Worm (Caenorhabditis elegans) whole organism, mixed stage, embryonic: ENCODE measurements around the gene sta-2.

Experiments
- M03D4.4 ChIP-seq: sonication (generic microtip); optimal IDR thresholded peaks from 2 replicates; lab custom pipeline; 2017; ENCODE audit warnings: mild to moderate bottlenecking, missing genetic modification characterization, missing compliant biosample characterization
- bed-3 ChIP-seq: fragments of 200-800 bp; sonication (Bioruptor generic); optimal IDR thresholded peaks from 3 replicates; lab custom pipeline; 2018; ENCODE audit warnings: mild to moderate bottlenecking, missing genetic modification characterization, moderate library complexity, missing compliant biosample characterization
- blmp-1 ChIP-seq: fragments of 150-350 bp; optimal IDR thresholded peaks from 2 replicates; lab custom pipeline; 2014; ENCODE audit warnings: missing biosample characterization, missing genetic modification characterization
- ceh-39 ChIP-seq: fragments of 150-350 bp; optimal IDR thresholded peaks from 2 replicates; lab custom pipeline; 2014; ENCODE audit warnings: missing biosample characterization, missing genetic modification characterization
- ceh-43 ChIP-seq: fragments of 200-800 bp; sonication (Bioruptor generic); optimal IDR thresholded peaks from 2 replicates; lab custom pipeline; 2018; ENCODE audit warnings: mild to moderate bottlenecking, missing genetic modification characterization, moderate library complexity, missing compliant biosample characterization
- ceh-83 ChIP-seq: fragments of 200-800 bp; sonication (Bioruptor generic); optimal IDR thresholded peaks from 2 replicates; lab custom pipeline; 2018; ENCODE audit warnings: mild to moderate bottlenecking, missing genetic modification characterization, missing compliant biosample characterization
- ces-1 ChIP-seq: fragments of 150-350 bp; optimal IDR thresholded peaks from 2 replicates; lab custom pipeline; 2014; ENCODE audit warnings: missing biosample characterization, missing genetic modification reagents, missing genetic modification characterization
- cnd-1 ChIP-seq: fragments of 200-800 bp; sonication (Bioruptor generic); optimal IDR thresholded peaks from 2 replicates; lab custom pipeline; 2018; ENCODE audit warnings: mild to moderate bottlenecking, missing genetic modification characterization, missing compliant biosample characterization
- drap-1 ChIP-seq: fragments of 200-800 bp; sonication (Bioruptor generic); optimal IDR thresholded peaks from 3 replicates; lab custom pipeline; 2018; ENCODE audit warnings: mild to moderate bottlenecking, missing genetic modification characterization, missing compliant biosample characterization
- elt-1 ChIP-seq: sonication (generic microtip); optimal IDR thresholded peaks from 2 replicates; lab custom pipeline; 2017; ENCODE audit warnings: missing genetic modification characterization, mild to moderate bottlenecking, missing compliant biosample characterization, antibody characterized with exemption, moderate library complexity, borderline replicate concordance; ENCODE audit not compliant: insufficient read depth
- elt-3 ChIP-seq: fragments of 150-350 bp; optimal IDR thresholded peaks from 2 replicates; lab custom pipeline; 2014; ENCODE audit warnings: missing biosample characterization, missing genetic modification characterization
- flh-1 ChIP-seq: fragments of 200-800 bp; sonication (Bioruptor generic); optimal IDR thresholded peaks from 2 replicates; lab custom pipeline; 2018; ENCODE audit warnings: mild to moderate bottlenecking, missing genetic modification characterization, moderate library complexity, missing compliant biosample characterization
- ham-2 ChIP-seq: fragments of 200-800 bp; sonication (Bioruptor generic); optimal IDR thresholded peaks from 2 replicates; lab custom pipeline; 2018; ENCODE audit warnings: mild to moderate bottlenecking, missing genetic modification characterization, missing compliant biosample characterization
- hlh-1 ChIP-seq: fragments of 150-350 bp; optimal IDR thresholded peaks from 2 replicates; lab custom pipeline; 2014; ENCODE audit warnings: missing biosample characterization, missing genetic modification reagents, missing genetic modification characterization
- lin-13 ChIP-seq: fragments of 150-350 bp; optimal IDR thresholded peaks from 2 replicates; lab custom pipeline; 2014; ENCODE audit warnings: missing biosample characterization, missing genetic modification characterization
- lin-32 ChIP-seq: fragments of 200-800 bp; sonication (Bioruptor generic); optimal IDR thresholded peaks from 2 replicates; lab custom pipeline; 2018; ENCODE audit warnings: mild to moderate bottlenecking, missing genetic modification characterization, missing compliant biosample characterization
- lsy-2 ChIP-seq: fragments of 150-350 bp; optimal IDR thresholded peaks from 2 replicates; lab custom pipeline; 2014; ENCODE audit warnings: missing biosample characterization, missing genetic modification characterization
- mab-5 ChIP-seq: fragments of 150-350 bp; optimal IDR thresholded peaks from 2 replicates; lab custom pipeline; 2014; ENCODE audit warnings: missing biosample characterization, missing genetic modification characterization
- mep-1 ChIP-seq: fragments of 150-350 bp; optimal IDR thresholded peaks from 2 replicates; lab custom pipeline; 2017; ENCODE audit warnings: missing biosample characterization, missing genetic modification reagents, missing genetic modification characterization, inconsistent platforms
- mls-2 ChIP-seq: sonication (generic microtip); optimal IDR thresholded peaks from 2 replicates; lab custom pipeline; 2016; ENCODE audit warnings: mild to moderate bottlenecking, missing genetic modification characterization, moderate library complexity, missing compliant biosample characterization
- nhr-12 ChIP-seq: fragments of 150-350 bp; optimal IDR thresholded peaks from 2 replicates; lab custom pipeline; 2014; ENCODE audit warnings: missing biosample characterization, missing genetic modification characterization
- nhr-2 ChIP-seq: fragments of 150-350 bp; optimal IDR thresholded peaks from 2 replicates; lab custom pipeline; 2014; ENCODE audit warnings: missing biosample characterization, missing genetic modification characterization
- nhr-237 ChIP-seq: fragments of 150-350 bp; optimal IDR thresholded peaks from 2 replicates; lab custom pipeline; 2014; ENCODE audit warnings: missing biosample characterization, missing genetic modification characterization
- nhr-28 ChIP-seq: fragments of 150-350 bp; optimal IDR thresholded peaks from 2 replicates; lab custom pipeline; 2014; ENCODE audit warnings: missing biosample characterization, missing genetic modification characterization
- nhr-76 ChIP-seq: sonication (generic microtip); optimal IDR thresholded peaks from 2 replicates; lab custom pipeline; 2017; ENCODE audit warnings: missing biosample characterization, missing genetic modification characterization
- pha-4 ChIP-seq: fragments of 150-350 bp; optimal IDR thresholded peaks from 2 replicates; lab custom pipeline; 2018; ENCODE audit warnings: missing biosample characterization, missing genetic modification reagents, missing genetic modification characterization
- sem-2 ChIP-seq: fragments of 200-800 bp; sonication (Bioruptor generic); optimal IDR thresholded peaks from 2 replicates; lab custom pipeline; 2018; ENCODE audit warnings: mild to moderate bottlenecking, missing genetic modification characterization, missing compliant biosample characterization
- snpc-4 ChIP-seq: fragments of 150-350 bp; optimal IDR thresholded peaks from 2 replicates; lab custom pipeline; 2014; ENCODE audit warnings: missing biosample characterization, missing genetic modification characterization
- sptf-1 ChIP-seq: sonication (generic microtip); optimal IDR thresholded peaks from 2 replicates; lab custom pipeline; 2017; ENCODE audit warnings: mild to moderate bottlenecking, missing genetic modification characterization, moderate library complexity, missing compliant biosample characterization
- tbx-8 ChIP-seq: fragments of 200-800 bp; sonication (Bioruptor generic); optimal IDR thresholded peaks from 2 replicates; lab custom pipeline; 2018; ENCODE audit warnings: mild to moderate bottlenecking, missing genetic modification characterization, moderate library complexity, missing compliant biosample characterization
- unc-39 ChIP-seq: fragments of 150-350 bp; optimal IDR thresholded peaks from 2 replicates; lab custom pipeline; 2014; ENCODE audit warnings: missing biosample characterization, missing genetic modification characterization
- unc-62 ChIP-seq: fragments of 150-350 bp; optimal IDR thresholded peaks from 2 replicates; lab custom pipeline; 2014; ENCODE audit warnings: missing biosample characterization, missing genetic modification reagents, missing genetic modification characterization
- zip-8 ChIP-seq: fragments of 150-350 bp; optimal IDR thresholded peaks from 2 replicates; lab custom pipeline; 2014; ENCODE audit warnings: missing biosample characterization, missing genetic modification characterization
- ztf-11 ChIP-seq: fragments of 150-350 bp; optimal IDR thresholded peaks from 2 replicates; lab custom pipeline; 2014; ENCODE audit warnings: missing biosample characterization, missing genetic modification characterization

The sta-2 gene

ce11 chrV:9779418-9779817 is 38.4 kb downstream of the sta-2 start, which contains the start of gene F46B6.4:
TSS of gene F46B6.4 (minus strand) at chrV:9779518.
- TF ChIP-seq elt-3 (tag; lab: Kevin White, UChicago) = no peak
- TF ChIP-seq cnd-1 (tag; lab: Kevin White, UChicago) = no peak
- no peak for TF ChIP-seq lin-32 (GFP tag; lab: Kevin White, UChicago)
- TF ChIP-seq drap-1 = no peak
- TF ChIP-seq mep-1 = no peak
- no peak for TF ChIP-seq unc-62 (GFP tag; lab: Kevin White, UChicago)
- no peak for TF ChIP-seq sem-2 (GFP tag; lab: Kevin White, UChicago)
- no peak for TF ChIP-seq ham-2 (GFP tag; lab: Kevin White, UChicago)
- TF ChIP-seq zip-8 (tag; lab: Kevin White, UChicago) = no peak
- TF ChIP-seq mls-2 (tag; lab: Kevin White, UChicago) = no peak
- no peak for TF ChIP-seq nhr-237
- no peak for TF ChIP-seq ztf-11 (tag; lab: Kevin White, UChicago)
- TF ChIP-seq nhr-12 = no peak
- TF ChIP-seq ceh-39 = no peak
- TF ChIP-seq sptf-1 (tag; lab: Kevin White, UChicago) = no peak

- no peak for TF ChIP-seq elt-3 (tag; lab: Kevin White, UChicago)
- no peak for TF ChIP-seq cnd-1 (tag; lab: Kevin White, UChicago)
- TF ChIP-seq unc-62 (GFP tag; lab: Kevin White, UChicago) = no peak
- no peak for TF ChIP-seq ceh-43 (GFP tag; lab: Kevin White, UChicago)
- TF ChIP-seq tbx-8 = no peak
- TF ChIP-seq nhr-12 = no peak
- no peak for TF ChIP-seq mls-2 (tag; lab: Kevin White, UChicago)
- TF ChIP-seq, all 35 proteins: peak for 0
These were observed 41.0 kb downstream of the sta-2 start for ce11 chrV:9782045-9782444.

- no peak for TF ChIP-seq mab-5 (tag; lab: Kevin White, UChicago)
- no peak for TF ChIP-seq pha-4 (tag; lab: Kevin White, UChicago)
- no peak for TF ChIP-seq tbx-8
- TF ChIP-seq cnd-1 (tag; lab: Kevin White, UChicago) = no peak
- TF ChIP-seq zip-8 (tag; lab: Kevin White, UChicago) = no peak
- TF ChIP-seq snpc-4 (tag; lab: Kevin White, UChicago) = no peak
- no peak for TF ChIP-seq ces-1 (GFP tag; lab: Kevin White, UChicago)
- TF ChIP-seq nhr-237 = no peak
- TF ChIP-seq bed-3 = no peak
- TF ChIP-seq elt-3 (tag; lab: Kevin White, UChicago) = no peak
- TF ChIP-seq blmp-1 = no peak
- no peak for TF ChIP-seq lin-13 (tag; lab: Kevin White, UChicago)
- no peak for TF ChIP-seq sem-2 (GFP tag; lab: Kevin White, UChicago)
- TF ChIP-seq nhr-76 (tag; lab: Kevin White, UChicago) = no peak
- no peak for TF ChIP-seq mls-2 (tag; lab: Kevin White, UChicago)
- no peak for TF ChIP-seq drap-1
- TF ChIP-seq, all 35 proteins: peak for 0
These were observed 42.0 kb downstream of the sta-2 start, which contains the start of gene F46B6.5 for ce11 chrV:9782969-9783368. TSS of gene F46B6.5 (minus strand) at chrV:9783069.

ce11 chrV:9784215-9784614 is 43.2 kb downstream of the sta-2 start:
- TF ChIP-seq mab-5 (tag; lab: Kevin White, UChicago) (no peak), ztf-11 (tag; lab: Kevin White, UChicago) (no peak), ces-1 (GFP tag; lab: Kevin White, UChicago) (no peak), elt-1 (no peak), nhr-12 (no peak), ceh-39 (no peak), nhr-76 (tag; lab: Kevin White, UChicago) (no peak), hlh-1 (no peak), lsy-2 (no peak)

- TF ChIP-seq blmp-1 (no peak), mls-2 (tag; lab: Kevin White, UChicago) (no peak), unc-62 (GFP tag; lab: Kevin White, UChicago) (no peak), nhr-2 (tag; lab: Kevin White, UChicago) (no peak)
These were observed 45.7 kb downstream of the sta-2 start, which contains the start of gene F46B6.6 for ce11 chrV:9786721-9787131. TSS of gene F46B6.6 (minus strand) at chrV:9786868.

- no peak for TF ChIP-seq ham-2 (GFP tag; lab: Kevin White, UChicago)
- TF ChIP-seq elt-1 = no peak
- no peak for TF ChIP-seq ceh-43 (GFP tag; lab: Kevin White, UChicago)
- no peak for TF ChIP-seq snpc-4 (tag; lab: Kevin White, UChicago)
- no peak for TF ChIP-seq M03D4.4
- no peak for TF ChIP-seq bed-3
- no peak for TF ChIP-seq unc-39 (tag; lab: Kevin White, UChicago)
- no peak for TF ChIP-seq elt-3 (tag; lab: Kevin White, UChicago)
- no peak for TF ChIP-seq ceh-39
- no peak for TF ChIP-seq drap-1
- no peak for TF ChIP-seq flh-1 (GFP tag; lab: Kevin White, UChicago)
- no peak for TF ChIP-seq ceh-83
- TF ChIP-seq zip-8 (tag; lab: Kevin White, UChicago) = no peak
- no peak for TF ChIP-seq ztf-11 (tag; lab: Kevin White, UChicago)
- TF ChIP-seq nhr-28 (tag; lab: Kevin White, UChicago) = no peak
- TF ChIP-seq mls-2 (tag; lab: Kevin White, UChicago) = no peak
- TF ChIP-seq mab-5 (tag; lab: Kevin White, UChicago) = no peak
- TF ChIP-seq nhr-12 = no peak
- peak; percentile 68 for TF ChIP-seq sptf-1 (tag; lab: Kevin White, UChicago)
- TF ChIP-seq blmp-1 = no peak
- peak; percentile 84 for TF ChIP-seq lin-13 (tag; lab: Kevin White, UChicago)
- peak; percentile 42 for TF ChIP-seq nhr-237
- TF ChIP-seq lin-32 (GFP tag; lab: Kevin White, UChicago) = peak; percentile 4
- peak; percentile 67 for TF ChIP-seq unc-62 (GFP tag; lab: Kevin White, UChicago)
- TF ChIP-seq hlh-1 = peak; percentile 72
- no peak for TF ChIP-seq ces-1 (GFP tag; lab: Kevin White, UChicago)
- no peak for TF ChIP-seq sem-2 (GFP tag; lab: Kevin White, UChicago)
- no peak for TF ChIP-seq nhr-76 (tag; lab: Kevin White, UChicago)
These were observed 48.8 kb downstream of the sta-2 start, which contains the start of gene ztf-7 for ce11 chrV:9789657-9790261. TSS of gene ztf-7 (minus strand) at chrV:9789707.
